Worm (Caenorhabditis elegans): ENCODE data around the gene csq-1.

The csq-1 gene

ce11 chrX:14680474-14680873 is 4.2 kb upstream of the csq-1 start:
- TF ChIP-seq snpc-4 (tag; optimal IDR thresholded peaks at IDR 0.05) (peak; percentile 81), alr-1 (tag; optimal IDR thresholded peaks at IDR 0.05) (no peak)

- TF ChIP-seq nhr-11 (tag; optimal IDR thresholded peaks at IDR 0.05): no peak
- TF ChIP-seq snpc-4 (tag; optimal IDR thresholded peaks at IDR 0.05): no peak
- TF ChIP-seq gmeb-1 (tag; optimal IDR thresholded peaks at IDR 0.05): no peak
- no peak for TF ChIP-seq sma-3 (GFP tag; optimal IDR thresholded peaks at IDR 0.05)
- no peak for TF ChIP-seq Y55F3AM.14 (GFP tag; optimal IDR thresholded peaks at IDR 0.05)
- no peak for TF ChIP-seq mdl-1 (tag; optimal IDR thresholded peaks at IDR 0.05)
- TF ChIP-seq sma-9 (GFP tag; optimal IDR thresholded peaks at IDR 0.05): no peak
- no peak for TF ChIP-seq sma-9 (tag; optimal IDR thresholded peaks at IDR 0.05)
- no peak for TF ChIP-seq skn-1 (tag; optimal IDR thresholded peaks at IDR 0.05)
- TF ChIP-seq ztf-11 (tag; optimal IDR thresholded peaks at IDR 0.05): no peak
- no peak for TF ChIP-seq C34F6.9 (tag; optimal IDR thresholded peaks at IDR 0.05)
- no peak for TF ChIP-seq ceh-82 (tag; optimal IDR thresholded peaks at IDR 0.05)
- no peak for TF ChIP-seq elt-3 (tag; optimal IDR thresholded peaks at IDR 0.05)
Observed at ce11 chrX:14692905-14693304, 8.2 kb downstream of the csq-1 start, which contains the start of gene sox-3. TSS of gene sox-3 (minus strand) at chrX:14693005.

DNA sequence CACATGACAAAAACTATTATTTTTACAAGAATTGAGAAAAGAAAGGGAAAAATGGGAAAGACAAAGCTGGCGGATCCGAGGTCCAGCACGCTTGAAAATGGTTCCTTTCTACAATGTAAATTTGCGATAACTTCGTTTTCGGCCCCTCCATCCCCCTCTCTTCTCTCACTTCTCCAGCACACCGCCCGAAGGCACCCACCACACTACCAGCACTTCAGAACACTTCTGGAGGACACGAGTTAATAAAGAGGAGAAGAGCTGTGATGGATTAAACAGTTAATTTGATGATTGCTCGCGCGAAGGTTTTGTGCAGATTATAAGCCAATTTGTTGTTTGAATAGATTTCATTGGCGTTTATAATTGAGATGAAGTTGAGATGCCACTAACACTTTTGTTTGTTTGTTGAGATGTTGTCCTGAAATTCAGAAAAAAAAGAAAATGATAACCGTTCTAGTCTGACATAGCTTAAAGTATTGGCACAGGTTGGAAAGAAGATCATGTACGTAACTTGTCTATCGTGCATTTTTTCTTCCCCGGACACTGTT is 10.0 kb downstream of the csq-1 start:
- TF ChIP-seq fos-1 (tag; optimal IDR thresholded peaks at IDR 0.05) (no peak), blmp-1 (tag; optimal IDR thresholded peaks at IDR 0.05; ENCODE audit: insufficient read depth) (no peak), elt-3 (tag; optimal IDR thresholded peaks at IDR 0.05) (no peak), nhr-237 (tag; optimal IDR thresholded peaks at IDR 0.05) (no peak), nhr-25 (tag; optimal IDR thresholded peaks at IDR 0.05) (no peak), sma-3 (GFP tag; optimal IDR thresholded peaks at IDR 0.05) (no peak), aly-2 (tag; optimal IDR thresholded peaks at IDR 0.05) (no peak), lin-11 (tag; optimal IDR thresholded peaks at IDR 0.05) (no peak), peb-1 (tag; optimal IDR thresholded peaks at IDR 0.05) (no peak), ztf-1 (GFP tag; conservative IDR thresholded peaks at IDR 0.05) (no peak), zag-1 (tag; optimal IDR thresholded peaks at IDR 0.05) (no peak), ztf-11 (tag; optimal IDR thresholded peaks at IDR 0.05) (no peak), ceh-82 (tag; optimal IDR thresholded peaks at IDR 0.05) (no peak), mdl-1 (tag; optimal IDR thresholded peaks at IDR 0.05) (no peak), F13H6.1 (tag; optimal IDR thresholded peaks at IDR 0.05) (no peak), sem-4 (tag; optimal IDR thresholded peaks at IDR 0.05) (no peak), egl-27 (tag; optimal IDR thresholded peaks at IDR 0.05) (no peak), nhr-10 (tag; optimal IDR thresholded peaks at IDR 0.05) (no peak), ama-1 (optimal IDR thresholded peaks at IDR 0.05) (no peak), ceh-16 (tag; optimal IDR thresholded peaks at IDR 0.05) (no peak)

DNA sequence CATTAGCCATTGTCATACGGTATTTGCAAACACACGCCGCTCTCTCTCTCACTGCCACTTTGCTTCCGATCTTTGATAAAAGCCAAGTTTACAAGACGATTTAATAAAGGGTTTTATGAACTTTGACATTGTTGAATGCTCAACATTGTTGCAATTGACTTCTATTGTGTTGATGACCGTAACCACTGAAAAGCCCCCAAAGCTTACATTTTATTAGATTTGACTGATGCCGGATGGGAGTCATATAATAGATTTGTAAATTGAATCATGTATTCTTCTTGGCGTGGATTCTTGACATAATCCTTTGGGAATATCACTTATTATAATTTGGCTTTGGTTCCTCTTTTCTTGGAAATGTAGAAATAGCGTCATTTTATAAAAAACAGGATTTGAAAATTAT is 11.2 kb downstream of the csq-1 start:
- no peak for TF ChIP-seq nhr-11 (tag; optimal IDR thresholded peaks at IDR 0.05)
- no peak for TF ChIP-seq nhr-12 (tag; optimal IDR thresholded peaks at IDR 0.05)
- TF ChIP-seq elt-1 (tag; optimal IDR thresholded peaks at IDR 0.05): no peak
- TF ChIP-seq lin-11 (tag; optimal IDR thresholded peaks at IDR 0.05): no peak
- TF ChIP-seq lsy-2 (tag; optimal IDR thresholded peaks at IDR 0.05): no peak
- TF ChIP-seq ceh-16 (tag; optimal IDR thresholded peaks at IDR 0.05): no peak
- TF ChIP-seq egl-27 (tag; optimal IDR thresholded peaks at IDR 0.05): no peak
- TF ChIP-seq ama-1 (optimal IDR thresholded peaks at IDR 0.05): no peak
- TF ChIP-seq aly-2 (tag; optimal IDR thresholded peaks at IDR 0.05): no peak
- no peak for TF ChIP-seq nhr-10 (tag; optimal IDR thresholded peaks at IDR 0.05)
- TF ChIP-seq unc-39 (tag; optimal IDR thresholded peaks at IDR 0.05): no peak
- TF ChIP-seq mdl-1 (tag; optimal IDR thresholded peaks at IDR 0.05): no peak
- no peak for TF ChIP-seq F13H6.1 (tag; optimal IDR thresholded peaks at IDR 0.05)
- no peak for TF ChIP-seq nhr-129 (tag; optimal IDR thresholded peaks at IDR 0.05)

ce11 chrX:14699866-14700265 is 15.2 kb downstream of the csq-1 start, which contains the start of gene hch-1:
TSS of gene hch-1 (minus strand) at chrX:14699977.
- TF ChIP-seq gmeb-1 (tag; optimal IDR thresholded peaks at IDR 0.05) (no peak), C34F6.9 (tag; optimal IDR thresholded peaks at IDR 0.05) (no peak), nhr-77 (tag; optimal IDR thresholded peaks at IDR 0.05) (no peak)

All from whole organism, L2 larva.